Fruit fly (Drosophila melanogaster) whole organism, wandering third instar larva: Measurements from ENCODE around the gene mRpS26.

Experiments used
- Abd-B ChIP-seq: fragments of >200 bp; optimal IDR thresholded peaks from 2 replicates; lab custom pipeline; 2017; ENCODE audit warnings: missing biosample characterization, missing genetic modification characterization
- CG32264 ChIP-seq: fragments of 200-800 bp; sonication (Bioruptor generic); optimal IDR thresholded peaks from 2 replicates; lab custom pipeline; 2016; ENCODE audit warnings: missing biosample characterization, missing genetic modification characterization
- CG9705 ChIP-seq: fragments of 200-800 bp; sonication (Bioruptor generic); optimal IDR thresholded peaks from 2 replicates; lab custom pipeline; 2018; ENCODE audit warnings: missing biosample characterization, mild to moderate bottlenecking, missing genetic modification characterization
- CrebA ChIP-seq: fragments of 200-800 bp; sonication (Bioruptor generic); optimal IDR thresholded peaks from 2 replicates; lab custom pipeline; 2016; ENCODE audit warnings: missing biosample characterization, mild to moderate bottlenecking, missing genetic modification characterization, borderline replicate concordance
- Dif ChIP-seq: fragments of 200-275, 200-300 bp; sonication (Bioruptor generic); optimal IDR thresholded peaks from 2 replicates; lab custom pipeline; 2018; ENCODE audit warnings: missing biosample characterization, missing genetic modification characterization; ENCODE audit not compliant: partially characterized antibody
- GATAd ChIP-seq: sonication (Bioruptor generic); optimal IDR thresholded peaks from 2 replicates; lab custom pipeline; 2016; ENCODE audit warnings: missing biosample characterization, missing genetic modification characterization
- N ChIP-seq: fragments of >200 bp; optimal IDR thresholded peaks from 2 replicates; lab custom pipeline; 2018; ENCODE audit warnings: missing biosample characterization, missing external identifiers, missing genetic modification characterization
- Sp1 ChIP-seq: fragments of 200-800 bp; sonication (Bioruptor generic); optimal IDR thresholded peaks from 3 replicates; lab custom pipeline; 2019; ENCODE audit warnings: missing biosample characterization, mild to moderate bottlenecking, missing genetic modification characterization, moderate library complexity
- ey ChIP-seq: fragments of 200-800 bp; sonication (Bioruptor generic); optimal IDR thresholded peaks from 2 replicates; lab custom pipeline; 2016; ENCODE audit warnings: missing biosample characterization, missing genetic modification characterization
- fru ChIP-seq: fragments of 200-800 bp; sonication (Bioruptor generic); optimal IDR thresholded peaks from 3 replicates; lab custom pipeline; 2016; ENCODE audit warnings: missing biosample characterization, mild to moderate bottlenecking, missing genetic modification characterization
- h ChIP-seq: fragments of 200-800 bp; sonication (Bioruptor generic); optimal IDR thresholded peaks from 3 replicates; lab custom pipeline; 2016; ENCODE audit warnings: missing biosample characterization, mild to moderate bottlenecking, missing genetic modification characterization
- lola ChIP-seq: fragments of >200 bp; optimal IDR thresholded peaks from 2 replicates; lab custom pipeline; 2017; ENCODE audit warnings: missing biosample characterization, missing genetic modification characterization
- sv ChIP-seq: fragments of 200-800 bp; sonication (Bioruptor generic); optimal IDR thresholded peaks from 3 replicates; lab custom pipeline; 2016; ENCODE audit warnings: missing biosample characterization, missing genetic modification characterization
- usp ChIP-seq: fragments of >200 bp; optimal IDR thresholded peaks from 2 replicates; lab custom pipeline; 2017; ENCODE audit warnings: missing biosample characterization, missing genetic modification characterization

DNA sequence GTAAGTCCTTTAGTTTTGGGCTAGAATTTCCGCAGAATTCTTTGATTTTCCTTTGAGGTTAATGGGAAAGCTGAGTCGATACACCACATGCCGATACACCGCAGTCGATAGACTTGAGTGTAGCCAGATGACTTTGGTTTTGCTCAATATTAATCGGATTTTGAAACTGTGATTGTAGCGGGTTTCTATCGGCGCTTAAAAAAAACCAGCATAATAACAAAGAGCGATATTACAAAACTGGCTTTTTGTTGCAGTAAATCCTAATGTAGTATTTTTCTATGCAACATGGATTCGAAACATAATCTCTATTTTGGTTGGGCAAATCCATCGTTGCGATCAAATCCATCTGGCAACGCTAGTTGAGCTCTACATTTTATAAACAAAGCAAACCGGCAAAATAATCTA is 3.1 kb downstream of the mRpS26 start, which contains the start of the genes Polr3D and mus304:
- TF ChIP-seq fru (GFP tag; lab: Kevin White, UChicago): peak; percentile 18
- TF ChIP-seq Sp1 (GFP tag; lab: Kevin White, UChicago): peak; percentile 28
- TF ChIP-seq lola (GFP tag; lab: Kevin White, UChicago): no peak
- TF ChIP-seq ey (GFP tag; lab: Kevin White, UChicago): peak; percentile 47
- TF ChIP-seq N (GFP tag; lab: Kevin White, UChicago): no peak
- no peak for TF ChIP-seq usp (GFP tag; lab: Kevin White, UChicago)
- TF ChIP-seq CrebA: no peak
- no peak for TF ChIP-seq Dif
- no peak for TF ChIP-seq GATAd (GFP tag; lab: Kevin White, UChicago)
- TF ChIP-seq Abd-B: no peak
- peak; percentile 65 for TF ChIP-seq CG9705 (GFP tag; lab: Kevin White, UChicago)
- TF ChIP-seq sv (GFP tag; lab: Kevin White, UChicago): no peak
- TF ChIP-seq CG32264: no peak
- peak; percentile 40 for TF ChIP-seq h (GFP tag; lab: Kevin White, UChicago)
